Worm (Caenorhabditis elegans): ENCODE measurements around the gene C49A9.4.

The C49A9.4 gene

ce11 chrIV:6225143-6225542 is 5.7 kb downstream of the C49A9.4 start, which contains the start of gene C49A9.2:
TSS of gene C49A9.2 (plus strand) at chrIV:6225443.
- TF ChIP-seq snpc-4 (tag; optimal IDR thresholded peaks at IDR 0.05), result no peak
- TF ChIP-seq nhr-11 (tag; optimal IDR thresholded peaks at IDR 0.05), result no peak
- TF ChIP-seq fos-1 (tag; optimal IDR thresholded peaks at IDR 0.05), result no peak
- no peak for TF ChIP-seq elt-2 (tag; optimal IDR thresholded peaks at IDR 0.05)
- TF ChIP-seq lir-3 (tag; optimal IDR thresholded peaks at IDR 0.05; ENCODE audit: poor library complexity), result no peak
- no peak for TF ChIP-seq nhr-77 (tag; optimal IDR thresholded peaks at IDR 0.05)
- TF ChIP-seq mdl-1 (tag; optimal IDR thresholded peaks at IDR 0.05), result no peak
- TF ChIP-seq egl-27 (tag; optimal IDR thresholded peaks at IDR 0.05), result no peak
- TF ChIP-seq elt-3 (tag; optimal IDR thresholded peaks at IDR 0.05), result no peak
- TF ChIP-seq ces-1 (GFP tag; optimal IDR thresholded peaks at IDR 0.05), result no peak
- no peak for TF ChIP-seq sptf-1 (tag; optimal IDR thresholded peaks at IDR 0.05)
- no peak for TF ChIP-seq fkh-8 (tag; optimal IDR thresholded peaks at IDR 0.05)
- no peak for TF ChIP-seq nhr-237 (tag; optimal IDR thresholded peaks at IDR 0.05)
- TF ChIP-seq aha-1 (tag; optimal IDR thresholded peaks at IDR 0.05), result no peak
- no peak for TF ChIP-seq pqm-1 (tag; optimal IDR thresholded peaks at IDR 0.05)
- TF ChIP-seq ceh-8 (GFP tag; optimal IDR thresholded peaks at IDR 0.05), result no peak
- TF ChIP-seq ama-1 (optimal IDR thresholded peaks at IDR 0.05), result no peak
- TF ChIP-seq ceh-88 (GFP tag; IDR thresholded peaks at IDR 0.05), result no peak

- TF ChIP-seq nhr-19 (GFP tag; conservative IDR thresholded peaks at IDR 0.05), result no peak
- no peak for TF ChIP-seq egl-13 (tag; optimal IDR thresholded peaks at IDR 0.05)
- no peak for TF ChIP-seq snpc-4 (tag; optimal IDR thresholded peaks at IDR 0.05)
- TF ChIP-seq nhr-47 (tag; optimal IDR thresholded peaks at IDR 0.05), result no peak
- TF ChIP-seq unc-62 (GFP tag; optimal IDR thresholded peaks at IDR 0.05), result no peak
- no peak for TF ChIP-seq nhr-237 (tag; optimal IDR thresholded peaks at IDR 0.05)
- TF ChIP-seq zip-4 (GFP tag; optimal IDR thresholded peaks at IDR 0.05), result no peak
- no peak for TF ChIP-seq ceh-90 (tag; optimal IDR thresholded peaks at IDR 0.05)
- TF ChIP-seq mdl-1 (tag; optimal IDR thresholded peaks at IDR 0.05), result no peak
- no peak for TF ChIP-seq pqm-1 (tag; optimal IDR thresholded peaks at IDR 0.05)
- no peak for TF ChIP-seq efl-3 (GFP tag; optimal IDR thresholded peaks at IDR 0.05)
- TF ChIP-seq rnt-1 (tag; optimal IDR thresholded peaks at IDR 0.05), result no peak
- TF ChIP-seq hlh-17 (GFP tag; optimal IDR thresholded peaks at IDR 0.05; ENCODE audit: borderline replicate concordance), result no peak
- TF ChIP-seq hlh-4 (tag; optimal IDR thresholded peaks at IDR 0.05), result no peak
- TF ChIP-seq C04F5.9 (tag; optimal IDR thresholded peaks at IDR 0.05), result no peak
- no peak for TF ChIP-seq sox-4 (tag; optimal IDR thresholded peaks at IDR 0.05)
- no peak for TF ChIP-seq ceh-88 (GFP tag; IDR thresholded peaks at IDR 0.05)
- no peak for TF ChIP-seq lsy-2 (tag; optimal IDR thresholded peaks at IDR 0.05)
- no peak for TF ChIP-seq fkh-8 (tag; optimal IDR thresholded peaks at IDR 0.05)
- no peak for TF ChIP-seq lin-15B (tag; optimal IDR thresholded peaks at IDR 0.05)
These were observed 8.5 kb downstream of the C49A9.4 start, which contains the start of gene C49A9.1 for ce11 chrIV:6227974-6228373. TSS of gene C49A9.1 (plus strand) at chrIV:6228190.

- TF ChIP-seq fkh-4 (tag; optimal IDR thresholded peaks at IDR 0.05; ENCODE audit: borderline replicate concordance), result no peak
- TF ChIP-seq blmp-1 (tag; optimal IDR thresholded peaks at IDR 0.05), result no peak
- no peak for TF ChIP-seq jun-1 (tag; optimal IDR thresholded peaks at IDR 0.05)
- no peak for TF ChIP-seq unc-30 (tag; optimal IDR thresholded peaks at IDR 0.05)
- TF ChIP-seq ets-5 (GFP tag; IDR thresholded peaks at IDR 0.05), result no peak
- TF ChIP-seq xbp-1 (tag; optimal IDR thresholded peaks at IDR 0.05), result no peak
- TF ChIP-seq nhr-28 (tag; optimal IDR thresholded peaks at IDR 0.05), result no peak
- no peak for TF ChIP-seq pag-3 (tag; optimal IDR thresholded peaks at IDR 0.05; ENCODE audit: borderline replicate concordance, insufficient read depth)
- no peak for TF ChIP-seq fkh-8 (tag; optimal IDR thresholded peaks at IDR 0.05)
- no peak for TF ChIP-seq nhr-90 (tag; optimal IDR thresholded peaks at IDR 0.05; ENCODE audit: poor library complexity)
- no peak for TF ChIP-seq nhr-76 (tag; optimal IDR thresholded peaks at IDR 0.05)
- no peak for TF ChIP-seq pqm-1 (tag; optimal IDR thresholded peaks at IDR 0.05)
- TF ChIP-seq efl-1 (optimal IDR thresholded peaks at IDR 0.05), result no peak
- TF ChIP-seq efl-1 (GFP tag; optimal IDR thresholded peaks at IDR 0.05 in 1 of 2), result no peak
- no peak for TF ChIP-seq mab-9 (GFP tag; IDR thresholded peaks at IDR 0.05)
- no peak for TF ChIP-seq lin-15B (tag; optimal IDR thresholded peaks at IDR 0.05)
- no peak for TF ChIP-seq ceh-82 (tag; optimal IDR thresholded peaks at IDR 0.05)
- TF ChIP-seq lsy-2 (tag; optimal IDR thresholded peaks at IDR 0.05), result no peak
- no peak for TF ChIP-seq tlp-1 (tag; optimal IDR thresholded peaks at IDR 0.05)
- TF ChIP-seq C34B4.2 (tag; optimal IDR thresholded peaks at IDR 0.05), result no peak
- TF ChIP-seq nhr-237 (tag; optimal IDR thresholded peaks at IDR 0.05), result no peak
These were observed 11.1 kb downstream of the C49A9.4 start, which contains the start of gene F58F9.4 for ce11 chrIV:6230560-6231073. TSS of gene F58F9.4 (plus strand) at chrIV:6231023.

Measured in whole organism, L1 larva.